Worm (Caenorhabditis elegans): ENCODE data around the gene Y116A8C.465.
"Not testable (repeated sequence)": the region's sequence is repeated elsewhere in the genome, so short reads cannot be mapped to it uniquely, and the experiment has no call there.

Y116A8C.465 gene

DNA sequence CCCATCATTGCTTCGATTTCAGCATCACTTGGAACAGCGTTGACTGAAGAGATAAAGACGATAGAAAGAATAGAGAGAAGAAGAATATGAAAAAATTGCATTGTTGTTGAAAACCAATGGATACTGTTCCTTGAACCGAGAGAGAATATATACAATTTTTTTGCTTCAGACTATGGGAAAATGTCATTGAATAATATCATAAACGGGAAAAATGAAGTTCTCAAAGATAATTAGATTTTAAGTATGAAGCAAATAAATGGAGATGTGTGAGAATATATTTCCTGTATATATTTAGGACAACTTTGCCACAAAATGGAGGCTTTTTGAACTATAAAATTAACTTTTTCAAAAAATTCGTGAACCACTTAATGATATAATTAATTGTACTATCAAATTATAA is 7.0 kb upstream of the Y116A8C.465 start, which contains the start of gene Y116A8C.44:
Gene Y116A8C.44 (minus strand): TSS at position 101 of the 400 bp plus-strand sequence.
- TF ChIP-seq flh-1 (GFP tag; optimal IDR thresholded peaks at IDR 0.05) = no peak

DNA sequence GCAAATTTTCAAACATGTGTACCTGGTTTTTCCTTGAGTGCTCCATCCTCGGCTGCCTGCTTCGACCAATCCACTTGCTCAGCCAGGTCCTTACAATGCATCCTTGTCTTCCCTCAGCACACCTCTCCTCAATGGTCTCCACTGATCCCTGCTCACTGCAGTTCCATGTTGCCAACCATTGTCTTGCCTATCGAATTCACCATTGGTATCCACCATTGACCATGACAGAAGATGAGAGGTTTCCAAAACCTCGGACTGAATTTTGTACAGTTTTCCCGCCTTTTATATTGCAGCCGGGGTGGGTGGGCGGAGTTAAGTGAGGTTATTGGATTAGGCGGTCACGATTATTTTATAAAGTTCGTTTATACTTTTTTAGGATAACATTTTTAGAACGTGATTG is 1.3 kb upstream of the Y116A8C.465 start, which contains the start of gene Y116A8C.467:
Gene Y116A8C.467 (minus strand): TSS at position 101 of the 400 bp plus-strand sequence.
- not testable (repeated sequence) for TF ChIP-seq nhr-76, nhr-2, blmp-1 (tag; optimal IDR thresholded peaks at IDR 0.05)

- not testable (repeated sequence) for TF ChIP-seq drap-1 (GFP tag; optimal IDR thresholded peaks at IDR 0.05); pha-4 (tag; optimal IDR thresholded peaks at IDR 0.05); nhr-28 (tag; optimal IDR thresholded peaks at IDR 0.05)
Measured at ce11 chrIV:17070791-17071190, 5.8 kb downstream of the Y116A8C.465 start, which contains the start of gene Y116A8C.24. Y116A8C.24 (minus strand) TSS chrIV:17070891.

DNA sequence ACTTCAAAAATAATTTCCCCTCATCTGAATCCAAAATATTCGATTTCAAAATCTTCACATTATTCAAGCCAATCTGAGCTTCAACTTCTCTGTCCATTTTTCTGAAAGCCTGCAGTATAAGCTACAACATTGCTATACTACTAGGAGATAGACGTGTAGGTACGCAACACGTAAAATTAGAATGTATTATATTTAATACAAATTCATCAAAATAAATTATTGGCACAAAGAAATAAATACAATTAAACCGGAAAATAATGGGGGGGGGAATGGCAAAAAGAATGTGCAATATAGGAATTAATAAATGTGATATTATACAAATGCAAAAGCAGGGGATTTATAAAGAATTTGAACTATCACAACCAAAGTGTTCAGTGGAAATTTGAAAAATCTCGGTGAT is 13.6 kb downstream of the Y116A8C.465 start, which contains the start of gene Y116A8C.25:
Gene Y116A8C.25 (minus strand): TSS at position 101 of the 400 bp plus-strand sequence.
- no peak for TF ChIP-seq pha-4 (tag; optimal IDR thresholded peaks at IDR 0.05)
- TF ChIP-seq blmp-1 (tag; optimal IDR thresholded peaks at IDR 0.05) = no peak
- TF ChIP-seq drap-1 (GFP tag; optimal IDR thresholded peaks at IDR 0.05) = no peak
- no peak for TF ChIP-seq zip-8 (tag; optimal IDR thresholded peaks at IDR 0.05)
- no peak for TF ChIP-seq lin-32 (GFP tag; optimal IDR thresholded peaks at IDR 0.05)
- no peak for TF ChIP-seq ceh-43 (GFP tag; optimal IDR thresholded peaks at IDR 0.05)
- TF ChIP-seq elt-1 (tag; optimal IDR thresholded peaks at IDR 0.05; ENCODE audit: borderline replicate concordance, insufficient read depth) = no peak
- no peak for TF ChIP-seq lin-13 (tag; optimal IDR thresholded peaks at IDR 0.05)
- TF ChIP-seq ceh-83 (GFP tag; optimal IDR thresholded peaks at IDR 0.05) = no peak
- TF ChIP-seq ceh-39 (tag; optimal IDR thresholded peaks at IDR 0.05) = no peak
- TF ChIP-seq hlh-1 (tag; optimal IDR thresholded peaks at IDR 0.05) = no peak
- no peak for TF ChIP-seq tbx-8 (GFP tag; optimal IDR thresholded peaks at IDR 0.05)

DNA sequence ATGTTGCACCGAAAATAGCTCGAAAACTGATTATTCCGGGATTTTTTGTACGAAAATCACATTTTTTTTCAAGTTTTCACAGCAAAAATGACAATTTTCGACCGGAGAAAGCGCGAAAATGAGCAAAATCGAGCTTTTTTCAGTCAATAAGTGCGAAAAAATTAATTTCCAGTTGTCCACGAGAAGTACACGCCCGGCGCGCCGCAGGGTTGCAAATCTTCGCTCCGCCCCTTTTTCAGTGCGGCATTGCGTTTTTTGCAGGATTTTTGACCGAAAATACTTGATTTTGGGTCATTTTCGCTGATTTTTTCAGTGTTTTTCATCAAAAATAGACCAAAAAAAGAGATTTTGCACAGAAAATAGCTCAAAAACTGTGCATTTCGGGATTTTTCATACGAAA is 19.3 kb downstream of the Y116A8C.465 start:
- TF ChIP-seq elt-1 (tag; optimal IDR thresholded peaks at IDR 0.05; ENCODE audit: borderline replicate concordance, insufficient read depth) = no peak
- TF ChIP-seq unc-62 (GFP tag; optimal IDR thresholded peaks at IDR 0.05) = no peak
- TF ChIP-seq lin-32 (GFP tag; optimal IDR thresholded peaks at IDR 0.05) = no peak
- no peak for TF ChIP-seq sptf-1 (tag; optimal IDR thresholded peaks at IDR 0.05)
- TF ChIP-seq ceh-43 (GFP tag; optimal IDR thresholded peaks at IDR 0.05) = no peak
- no peak for TF ChIP-seq tbx-8 (GFP tag; optimal IDR thresholded peaks at IDR 0.05)
- TF ChIP-seq blmp-1 (tag; optimal IDR thresholded peaks at IDR 0.05) = no peak

DNA sequence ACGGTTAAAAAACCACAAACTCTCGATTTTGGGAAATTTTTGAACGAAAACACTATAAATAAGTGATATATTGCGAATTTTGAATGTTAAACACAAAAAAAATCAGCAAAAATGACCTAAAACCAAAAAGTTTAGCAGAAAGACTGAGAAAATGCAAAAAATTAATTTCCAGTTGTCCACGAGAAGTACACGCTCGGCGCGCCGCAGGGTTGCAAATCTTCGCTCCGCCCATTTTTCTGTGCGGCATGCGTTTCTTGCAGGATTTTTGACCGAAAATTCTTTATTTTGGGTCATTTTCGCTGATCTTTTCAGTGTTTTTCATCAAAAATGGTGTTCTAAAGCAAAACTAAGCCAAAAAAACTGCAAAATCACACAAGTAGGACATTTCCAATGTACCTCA is 19.8 kb downstream of the Y116A8C.465 start:
- TF ChIP-seq sem-2 (GFP tag; optimal IDR thresholded peaks at IDR 0.05) (no peak), ces-1 (GFP tag; optimal IDR thresholded peaks at IDR 0.05) (no peak), ceh-39 (tag; optimal IDR thresholded peaks at IDR 0.05) (no peak), mls-2 (tag; optimal IDR thresholded peaks at IDR 0.05) (no peak), zip-8 (tag; optimal IDR thresholded peaks at IDR 0.05) (no peak), hlh-1 (tag; optimal IDR thresholded peaks at IDR 0.05) (no peak), ceh-43 (GFP tag; optimal IDR thresholded peaks at IDR 0.05) (no peak), unc-120 (tag; optimal IDR thresholded peaks at IDR 0.05; ENCODE audit: poor library complexity, severe bottlenecking) (no peak), lin-13 (tag; optimal IDR thresholded peaks at IDR 0.05) (no peak), bed-3 (GFP tag; optimal IDR thresholded peaks at IDR 0.05) (no peak), nhr-76 (tag; optimal IDR thresholded peaks at IDR 0.05) (no peak), elt-3 (tag; optimal IDR thresholded peaks at IDR 0.05) (no peak), ceh-83 (GFP tag; optimal IDR thresholded peaks at IDR 0.05) (no peak)

ce11 chrIV:17087384-17088099 is 22.5 kb downstream of the Y116A8C.465 start, which contains the start of the genes snx-13 and snr-1:
snx-13 (minus strand) TSS chrIV:17087438.
snr-1 (plus strand) TSS chrIV:17088049.
- TF ChIP-seq elt-3 (tag; optimal IDR thresholded peaks at IDR 0.05) = no peak
- peak; percentile 80 for TF ChIP-seq sem-2 (GFP tag; optimal IDR thresholded peaks at IDR 0.05)
- peak; percentile 33 for TF ChIP-seq flh-1 (GFP tag; optimal IDR thresholded peaks at IDR 0.05)
- peak; percentile 66 for TF ChIP-seq lin-13 (tag; optimal IDR thresholded peaks at IDR 0.05)
- peak; percentile 90 for TF ChIP-seq tbx-8 (GFP tag; optimal IDR thresholded peaks at IDR 0.05)
- peak; percentile 84 for TF ChIP-seq lin-32 (GFP tag; optimal IDR thresholded peaks at IDR 0.05)
- TF ChIP-seq unc-62 (GFP tag; optimal IDR thresholded peaks at IDR 0.05) = no peak
- TF ChIP-seq nhr-237 (tag; optimal IDR thresholded peaks at IDR 0.05) = peak; percentile 58
- TF ChIP-seq lsy-2 (tag; optimal IDR thresholded peaks at IDR 0.05) = peak; percentile 72
- TF ChIP-seq nhr-76 (tag; optimal IDR thresholded peaks at IDR 0.05) = no peak
- peak; percentile 98 for TF ChIP-seq sptf-1 (tag; optimal IDR thresholded peaks at IDR 0.05)
- TF ChIP-seq ceh-39 (tag; optimal IDR thresholded peaks at IDR 0.05) = peak; percentile 58
- no peak for TF ChIP-seq nhr-28 (tag; optimal IDR thresholded peaks at IDR 0.05)
- peak; percentile 87 for TF ChIP-seq drap-1 (GFP tag; optimal IDR thresholded peaks at IDR 0.05)
- no peak for TF ChIP-seq mab-5 (tag; optimal IDR thresholded peaks at IDR 0.05)
- TF ChIP-seq ceh-43 (GFP tag; optimal IDR thresholded peaks at IDR 0.05) = peak; percentile 82
- TF ChIP-seq ces-1 (GFP tag; optimal IDR thresholded peaks at IDR 0.05) = peak; percentile 71
- TF ChIP-seq mls-2 (tag; optimal IDR thresholded peaks at IDR 0.05) = peak; percentile 86
- TF ChIP-seq nhr-12 (tag; optimal IDR thresholded peaks at IDR 0.05) = no peak
- TF ChIP-seq blmp-1 (tag; optimal IDR thresholded peaks at IDR 0.05) = no peak
- peak; percentile 77 for TF ChIP-seq mep-1 (tag; optimal IDR thresholded peaks at IDR 0.05)
- peak; percentile 90 for TF ChIP-seq ceh-83 (GFP tag; optimal IDR thresholded peaks at IDR 0.05)
- peak; percentile 51 for TF ChIP-seq unc-120 (tag; optimal IDR thresholded peaks at IDR 0.05; ENCODE audit: poor library complexity, severe bottlenecking)
- TF ChIP-seq M03D4.4 (tag; optimal IDR thresholded peaks at IDR 0.05) = peak; percentile 88
- TF ChIP-seq elt-1 (tag; optimal IDR thresholded peaks at IDR 0.05; ENCODE audit: borderline replicate concordance, insufficient read depth) = no peak
- TF ChIP-seq pha-4 (tag; optimal IDR thresholded peaks at IDR 0.05) = peak; percentile 50
- TF ChIP-seq bed-3 (GFP tag; optimal IDR thresholded peaks at IDR 0.05) = peak; percentile 82
